Worm (Caenorhabditis elegans) whole organism, mixed stage, embryonic: ENCODE results near the gene K12H4.2.

ENCODE experiments used
- M03D4.4 ChIP-seq: sonication (generic microtip); optimal IDR thresholded peaks from 2 replicates; lab custom pipeline; 2017; ENCODE audit warnings: mild to moderate bottlenecking, missing genetic modification characterization, missing compliant biosample characterization
- bed-3 ChIP-seq: fragments of 200-800 bp; sonication (Bioruptor generic); optimal IDR thresholded peaks from 3 replicates; lab custom pipeline; 2018; ENCODE audit warnings: mild to moderate bottlenecking, missing genetic modification characterization, moderate library complexity, missing compliant biosample characterization
- blmp-1 ChIP-seq: fragments of 150-350 bp; optimal IDR thresholded peaks from 2 replicates; lab custom pipeline; 2014; ENCODE audit warnings: missing biosample characterization, missing genetic modification characterization
- ceh-39 ChIP-seq: fragments of 150-350 bp; optimal IDR thresholded peaks from 2 replicates; lab custom pipeline; 2014; ENCODE audit warnings: missing biosample characterization, missing genetic modification characterization
- ceh-43 ChIP-seq: fragments of 200-800 bp; sonication (Bioruptor generic); optimal IDR thresholded peaks from 2 replicates; lab custom pipeline; 2018; ENCODE audit warnings: mild to moderate bottlenecking, missing genetic modification characterization, moderate library complexity, missing compliant biosample characterization
- ceh-83 ChIP-seq: fragments of 200-800 bp; sonication (Bioruptor generic); optimal IDR thresholded peaks from 2 replicates; lab custom pipeline; 2018; ENCODE audit warnings: mild to moderate bottlenecking, missing genetic modification characterization, missing compliant biosample characterization
- ces-1 ChIP-seq: fragments of 150-350 bp; optimal IDR thresholded peaks from 2 replicates; lab custom pipeline; 2014; ENCODE audit warnings: missing biosample characterization, missing genetic modification reagents, missing genetic modification characterization
- cnd-1 ChIP-seq: fragments of 200-800 bp; sonication (Bioruptor generic); optimal IDR thresholded peaks from 2 replicates; lab custom pipeline; 2018; ENCODE audit warnings: mild to moderate bottlenecking, missing genetic modification characterization, missing compliant biosample characterization
- drap-1 ChIP-seq: fragments of 200-800 bp; sonication (Bioruptor generic); optimal IDR thresholded peaks from 3 replicates; lab custom pipeline; 2018; ENCODE audit warnings: mild to moderate bottlenecking, missing genetic modification characterization, missing compliant biosample characterization
- elt-1 ChIP-seq: sonication (generic microtip); optimal IDR thresholded peaks from 2 replicates; lab custom pipeline; 2017; ENCODE audit warnings: missing genetic modification characterization, mild to moderate bottlenecking, missing compliant biosample characterization, antibody characterized with exemption, moderate library complexity, borderline replicate concordance; ENCODE audit not compliant: insufficient read depth
- elt-3 ChIP-seq: fragments of 150-350 bp; optimal IDR thresholded peaks from 2 replicates; lab custom pipeline; 2014; ENCODE audit warnings: missing biosample characterization, missing genetic modification characterization
- flh-1 ChIP-seq: fragments of 200-800 bp; sonication (Bioruptor generic); optimal IDR thresholded peaks from 2 replicates; lab custom pipeline; 2018; ENCODE audit warnings: mild to moderate bottlenecking, missing genetic modification characterization, moderate library complexity, missing compliant biosample characterization
- ham-2 ChIP-seq: fragments of 200-800 bp; sonication (Bioruptor generic); optimal IDR thresholded peaks from 2 replicates; lab custom pipeline; 2018; ENCODE audit warnings: mild to moderate bottlenecking, missing genetic modification characterization, missing compliant biosample characterization
- hlh-1 ChIP-seq: fragments of 150-350 bp; optimal IDR thresholded peaks from 2 replicates; lab custom pipeline; 2014; ENCODE audit warnings: missing biosample characterization, missing genetic modification reagents, missing genetic modification characterization
- lin-13 ChIP-seq: fragments of 150-350 bp; optimal IDR thresholded peaks from 2 replicates; lab custom pipeline; 2014; ENCODE audit warnings: missing biosample characterization, missing genetic modification characterization
- lin-32 ChIP-seq: fragments of 200-800 bp; sonication (Bioruptor generic); optimal IDR thresholded peaks from 2 replicates; lab custom pipeline; 2018; ENCODE audit warnings: mild to moderate bottlenecking, missing genetic modification characterization, missing compliant biosample characterization
- lsy-2 ChIP-seq: fragments of 150-350 bp; optimal IDR thresholded peaks from 2 replicates; lab custom pipeline; 2014; ENCODE audit warnings: missing biosample characterization, missing genetic modification characterization
- mab-5 ChIP-seq: fragments of 150-350 bp; optimal IDR thresholded peaks from 2 replicates; lab custom pipeline; 2014; ENCODE audit warnings: missing biosample characterization, missing genetic modification characterization
- mep-1 ChIP-seq: fragments of 150-350 bp; optimal IDR thresholded peaks from 2 replicates; lab custom pipeline; 2017; ENCODE audit warnings: missing biosample characterization, missing genetic modification reagents, missing genetic modification characterization, inconsistent platforms
- mls-2 ChIP-seq: sonication (generic microtip); optimal IDR thresholded peaks from 2 replicates; lab custom pipeline; 2016; ENCODE audit warnings: mild to moderate bottlenecking, missing genetic modification characterization, moderate library complexity, missing compliant biosample characterization
- nhr-2 ChIP-seq: fragments of 150-350 bp; optimal IDR thresholded peaks from 2 replicates; lab custom pipeline; 2014; ENCODE audit warnings: missing biosample characterization, missing genetic modification characterization
- nhr-237 ChIP-seq: fragments of 150-350 bp; optimal IDR thresholded peaks from 2 replicates; lab custom pipeline; 2014; ENCODE audit warnings: missing biosample characterization, missing genetic modification characterization
- nhr-28 ChIP-seq: fragments of 150-350 bp; optimal IDR thresholded peaks from 2 replicates; lab custom pipeline; 2014; ENCODE audit warnings: missing biosample characterization, missing genetic modification characterization
- nhr-76 ChIP-seq: sonication (generic microtip); optimal IDR thresholded peaks from 2 replicates; lab custom pipeline; 2017; ENCODE audit warnings: missing biosample characterization, missing genetic modification characterization
- pha-4 ChIP-seq: fragments of 150-350 bp; optimal IDR thresholded peaks from 2 replicates; lab custom pipeline; 2018; ENCODE audit warnings: missing biosample characterization, missing genetic modification reagents, missing genetic modification characterization
- sem-2 ChIP-seq: fragments of 200-800 bp; sonication (Bioruptor generic); optimal IDR thresholded peaks from 2 replicates; lab custom pipeline; 2018; ENCODE audit warnings: mild to moderate bottlenecking, missing genetic modification characterization, missing compliant biosample characterization
- snpc-4 ChIP-seq: fragments of 150-350 bp; optimal IDR thresholded peaks from 2 replicates; lab custom pipeline; 2014; ENCODE audit warnings: missing biosample characterization, missing genetic modification characterization
- sptf-1 ChIP-seq: sonication (generic microtip); optimal IDR thresholded peaks from 2 replicates; lab custom pipeline; 2017; ENCODE audit warnings: mild to moderate bottlenecking, missing genetic modification characterization, moderate library complexity, missing compliant biosample characterization
- tbx-8 ChIP-seq: fragments of 200-800 bp; sonication (Bioruptor generic); optimal IDR thresholded peaks from 2 replicates; lab custom pipeline; 2018; ENCODE audit warnings: mild to moderate bottlenecking, missing genetic modification characterization, moderate library complexity, missing compliant biosample characterization
- unc-120 ChIP-seq: sonication (generic microtip); optimal IDR thresholded peaks from 2 replicates; lab custom pipeline; 2017; ENCODE audit warnings: missing genetic modification characterization, missing compliant biosample characterization; ENCODE audit not compliant: poor library complexity, severe bottlenecking
- unc-39 ChIP-seq: fragments of 150-350 bp; optimal IDR thresholded peaks from 2 replicates; lab custom pipeline; 2014; ENCODE audit warnings: missing biosample characterization, missing genetic modification characterization
- unc-62 ChIP-seq: fragments of 150-350 bp; optimal IDR thresholded peaks from 2 replicates; lab custom pipeline; 2014; ENCODE audit warnings: missing biosample characterization, missing genetic modification reagents, missing genetic modification characterization
- zip-8 ChIP-seq: fragments of 150-350 bp; optimal IDR thresholded peaks from 2 replicates; lab custom pipeline; 2014; ENCODE audit warnings: missing biosample characterization, missing genetic modification characterization
- ztf-11 ChIP-seq: fragments of 150-350 bp; optimal IDR thresholded peaks from 2 replicates; lab custom pipeline; 2014; ENCODE audit warnings: missing biosample characterization, missing genetic modification characterization

The K12H4.2 gene

ce11 chrIII:8033534-8033933 is 14.0 kb upstream of the K12H4.2 start, which contains the start of gene F44B9.10:
TSS of gene F44B9.10 (minus strand) at chrIII:8033634.
- TF ChIP-seq nhr-237 (no peak), sem-2 (GFP tag; lab: Kevin White, UChicago) (no peak), drap-1 (GFP tag; lab: Kevin White, UChicago) (no peak), cnd-1 (tag; lab: Kevin White, UChicago) (no peak), elt-3 (tag; lab: Kevin White, UChicago) (no peak), snpc-4 (no peak), hlh-1 (tag; lab: Kevin White, UChicago) (no peak), zip-8 (tag; lab: Kevin White, UChicago) (no peak), bed-3 (GFP tag; lab: Kevin White, UChicago) (no peak), elt-1 (tag; lab: Kevin White, UChicago) (no peak), mls-2 (no peak), sptf-1 (no peak), mep-1 (tag; lab: Kevin White, UChicago) (no peak), nhr-76 (tag; lab: Kevin White, UChicago) (no peak), lin-32 (GFP tag; lab: Kevin White, UChicago) (no peak)

- no peak for TF ChIP-seq cnd-1 (tag; lab: Kevin White, UChicago)
- no peak for TF ChIP-seq tbx-8 (GFP tag; lab: Kevin White, UChicago)
- no peak for TF ChIP-seq drap-1 (GFP tag; lab: Kevin White, UChicago)
- no peak for TF ChIP-seq ceh-43
- no peak for TF ChIP-seq snpc-4
- no peak for TF ChIP-seq nhr-76 (tag; lab: Kevin White, UChicago)
- no peak for TF ChIP-seq mls-2
- no peak for TF ChIP-seq lsy-2 (tag; lab: Kevin White, UChicago)
- TF ChIP-seq lin-13 (tag; lab: Kevin White, UChicago) = no peak
- TF ChIP-seq unc-62 (GFP tag; lab: Kevin White, UChicago) = no peak
- TF ChIP-seq elt-3 (tag; lab: Kevin White, UChicago) = no peak
- TF ChIP-seq flh-1 (GFP tag; lab: Kevin White, UChicago) = no peak
- no peak for TF ChIP-seq bed-3 (GFP tag; lab: Kevin White, UChicago)
- no peak for TF ChIP-seq hlh-1 (tag; lab: Kevin White, UChicago)
- no peak for TF ChIP-seq mab-5 (tag; lab: Kevin White, UChicago)
- TF ChIP-seq sptf-1 = no peak
- TF ChIP-seq nhr-237 = no peak
- TF ChIP-seq ces-1 (GFP tag; lab: Kevin White, UChicago) = no peak
- TF ChIP-seq ceh-39 = no peak
- no peak for TF ChIP-seq unc-120
Measured at ce11 chrIII:8036050-8036449, 11.5 kb upstream of the K12H4.2 start.

- TF ChIP-seq nhr-2 = no peak
- TF ChIP-seq nhr-76 (tag; lab: Kevin White, UChicago) = no peak
- no peak for TF ChIP-seq blmp-1
- no peak for TF ChIP-seq elt-3 (tag; lab: Kevin White, UChicago)
- no peak for TF ChIP-seq sem-2 (GFP tag; lab: Kevin White, UChicago)
- no peak for TF ChIP-seq lin-13 (tag; lab: Kevin White, UChicago)
- no peak for TF ChIP-seq elt-1 (tag; lab: Kevin White, UChicago)
- TF ChIP-seq drap-1 (GFP tag; lab: Kevin White, UChicago) = no peak
- TF ChIP-seq cnd-1 (tag; lab: Kevin White, UChicago) = no peak
- no peak for TF ChIP-seq ceh-83 (GFP tag; lab: Kevin White, UChicago)
- no peak for TF ChIP-seq sptf-1
- TF ChIP-seq nhr-28 (tag; lab: Kevin White, UChicago) = no peak
- TF ChIP-seq lin-32 (GFP tag; lab: Kevin White, UChicago) = no peak
- TF ChIP-seq mab-5 (tag; lab: Kevin White, UChicago) = no peak
- no peak for TF ChIP-seq ztf-11 (tag; lab: Kevin White, UChicago)
- no peak for TF ChIP-seq snpc-4
- no peak for TF ChIP-seq nhr-237
- TF ChIP-seq ceh-43 = no peak
- TF ChIP-seq ham-2 (GFP tag; lab: Kevin White, UChicago) = no peak
- no peak for TF ChIP-seq unc-120
Measured at ce11 chrIII:8036497-8036896, 11.0 kb upstream of the K12H4.2 start.

ce11 chrIII:8037941-8038340 is 9.6 kb upstream of the K12H4.2 start, which contains the start of gene dpf-6:
TSS of gene dpf-6 (plus strand) at chrIII:8038241.
- TF ChIP-seq hlh-1 (tag; lab: Kevin White, UChicago) = no peak
- no peak for TF ChIP-seq pha-4
- no peak for TF ChIP-seq unc-39
- TF ChIP-seq nhr-76 (tag; lab: Kevin White, UChicago) = no peak
- no peak for TF ChIP-seq M03D4.4 (tag; lab: Kevin White, UChicago)
- TF ChIP-seq zip-8 (tag; lab: Kevin White, UChicago) = no peak
- no peak for TF ChIP-seq mab-5 (tag; lab: Kevin White, UChicago)
- no peak for TF ChIP-seq bed-3 (GFP tag; lab: Kevin White, UChicago)
- no peak for TF ChIP-seq cnd-1 (tag; lab: Kevin White, UChicago)
- TF ChIP-seq nhr-2 = no peak
- TF ChIP-seq, all 35 proteins: peak for 0
